Worm (Caenorhabditis elegans) whole organism, mixed stage, embryonic: ENCODE results near the gene ceh-37.

ENCODE experiments used
- M03D4.4 ChIP-seq: sonication (generic microtip); optimal IDR thresholded peaks from 2 replicates; lab custom pipeline; 2017; ENCODE audit warnings: mild to moderate bottlenecking, missing genetic modification characterization, missing compliant biosample characterization
- bed-3 ChIP-seq: fragments of 200-800 bp; sonication (Bioruptor generic); optimal IDR thresholded peaks from 3 replicates; lab custom pipeline; 2018; ENCODE audit warnings: mild to moderate bottlenecking, missing genetic modification characterization, moderate library complexity, missing compliant biosample characterization
- blmp-1 ChIP-seq: fragments of 150-350 bp; optimal IDR thresholded peaks from 2 replicates; lab custom pipeline; 2014; ENCODE audit warnings: missing biosample characterization, missing genetic modification characterization
- ceh-39 ChIP-seq: fragments of 150-350 bp; optimal IDR thresholded peaks from 2 replicates; lab custom pipeline; 2014; ENCODE audit warnings: missing biosample characterization, missing genetic modification characterization
- ceh-43 ChIP-seq: fragments of 200-800 bp; sonication (Bioruptor generic); optimal IDR thresholded peaks from 2 replicates; lab custom pipeline; 2018; ENCODE audit warnings: mild to moderate bottlenecking, missing genetic modification characterization, moderate library complexity, missing compliant biosample characterization
- ceh-83 ChIP-seq: fragments of 200-800 bp; sonication (Bioruptor generic); optimal IDR thresholded peaks from 2 replicates; lab custom pipeline; 2018; ENCODE audit warnings: mild to moderate bottlenecking, missing genetic modification characterization, missing compliant biosample characterization
- ces-1 ChIP-seq: fragments of 150-350 bp; optimal IDR thresholded peaks from 2 replicates; lab custom pipeline; 2014; ENCODE audit warnings: missing biosample characterization, missing genetic modification reagents, missing genetic modification characterization
- cnd-1 ChIP-seq: fragments of 200-800 bp; sonication (Bioruptor generic); optimal IDR thresholded peaks from 2 replicates; lab custom pipeline; 2018; ENCODE audit warnings: mild to moderate bottlenecking, missing genetic modification characterization, missing compliant biosample characterization
- drap-1 ChIP-seq: fragments of 200-800 bp; sonication (Bioruptor generic); optimal IDR thresholded peaks from 3 replicates; lab custom pipeline; 2018; ENCODE audit warnings: mild to moderate bottlenecking, missing genetic modification characterization, missing compliant biosample characterization
- elt-1 ChIP-seq: sonication (generic microtip); optimal IDR thresholded peaks from 2 replicates; lab custom pipeline; 2017; ENCODE audit warnings: missing genetic modification characterization, mild to moderate bottlenecking, missing compliant biosample characterization, antibody characterized with exemption, moderate library complexity, borderline replicate concordance; ENCODE audit not compliant: insufficient read depth
- elt-3 ChIP-seq: fragments of 150-350 bp; optimal IDR thresholded peaks from 2 replicates; lab custom pipeline; 2014; ENCODE audit warnings: missing biosample characterization, missing genetic modification characterization
- flh-1 ChIP-seq: fragments of 200-800 bp; sonication (Bioruptor generic); optimal IDR thresholded peaks from 2 replicates; lab custom pipeline; 2018; ENCODE audit warnings: mild to moderate bottlenecking, missing genetic modification characterization, moderate library complexity, missing compliant biosample characterization
- ham-2 ChIP-seq: fragments of 200-800 bp; sonication (Bioruptor generic); optimal IDR thresholded peaks from 2 replicates; lab custom pipeline; 2018; ENCODE audit warnings: mild to moderate bottlenecking, missing genetic modification characterization, missing compliant biosample characterization
- hlh-1 ChIP-seq: fragments of 150-350 bp; optimal IDR thresholded peaks from 2 replicates; lab custom pipeline; 2014; ENCODE audit warnings: missing biosample characterization, missing genetic modification reagents, missing genetic modification characterization
- lin-13 ChIP-seq: fragments of 150-350 bp; optimal IDR thresholded peaks from 2 replicates; lab custom pipeline; 2014; ENCODE audit warnings: missing biosample characterization, missing genetic modification characterization
- lin-32 ChIP-seq: fragments of 200-800 bp; sonication (Bioruptor generic); optimal IDR thresholded peaks from 2 replicates; lab custom pipeline; 2018; ENCODE audit warnings: mild to moderate bottlenecking, missing genetic modification characterization, missing compliant biosample characterization
- lsy-2 ChIP-seq: fragments of 150-350 bp; optimal IDR thresholded peaks from 2 replicates; lab custom pipeline; 2014; ENCODE audit warnings: missing biosample characterization, missing genetic modification characterization
- mab-5 ChIP-seq: fragments of 150-350 bp; optimal IDR thresholded peaks from 2 replicates; lab custom pipeline; 2014; ENCODE audit warnings: missing biosample characterization, missing genetic modification characterization
- mep-1 ChIP-seq: fragments of 150-350 bp; optimal IDR thresholded peaks from 2 replicates; lab custom pipeline; 2017; ENCODE audit warnings: missing biosample characterization, missing genetic modification reagents, missing genetic modification characterization, inconsistent platforms
- mls-2 ChIP-seq: sonication (generic microtip); optimal IDR thresholded peaks from 2 replicates; lab custom pipeline; 2016; ENCODE audit warnings: mild to moderate bottlenecking, missing genetic modification characterization, moderate library complexity, missing compliant biosample characterization
- nhr-12 ChIP-seq: fragments of 150-350 bp; optimal IDR thresholded peaks from 2 replicates; lab custom pipeline; 2014; ENCODE audit warnings: missing biosample characterization, missing genetic modification characterization
- nhr-2 ChIP-seq: fragments of 150-350 bp; optimal IDR thresholded peaks from 2 replicates; lab custom pipeline; 2014; ENCODE audit warnings: missing biosample characterization, missing genetic modification characterization
- nhr-237 ChIP-seq: fragments of 150-350 bp; optimal IDR thresholded peaks from 2 replicates; lab custom pipeline; 2014; ENCODE audit warnings: missing biosample characterization, missing genetic modification characterization
- nhr-28 ChIP-seq: fragments of 150-350 bp; optimal IDR thresholded peaks from 2 replicates; lab custom pipeline; 2014; ENCODE audit warnings: missing biosample characterization, missing genetic modification characterization
- pha-4 ChIP-seq: fragments of 150-350 bp; optimal IDR thresholded peaks from 2 replicates; lab custom pipeline; 2018; ENCODE audit warnings: missing biosample characterization, missing genetic modification reagents, missing genetic modification characterization
- sem-2 ChIP-seq: fragments of 200-800 bp; sonication (Bioruptor generic); optimal IDR thresholded peaks from 2 replicates; lab custom pipeline; 2018; ENCODE audit warnings: mild to moderate bottlenecking, missing genetic modification characterization, missing compliant biosample characterization
- snpc-4 ChIP-seq: fragments of 150-350 bp; optimal IDR thresholded peaks from 2 replicates; lab custom pipeline; 2014; ENCODE audit warnings: missing biosample characterization, missing genetic modification characterization
- sptf-1 ChIP-seq: sonication (generic microtip); optimal IDR thresholded peaks from 2 replicates; lab custom pipeline; 2017; ENCODE audit warnings: mild to moderate bottlenecking, missing genetic modification characterization, moderate library complexity, missing compliant biosample characterization
- tbx-8 ChIP-seq: fragments of 200-800 bp; sonication (Bioruptor generic); optimal IDR thresholded peaks from 2 replicates; lab custom pipeline; 2018; ENCODE audit warnings: mild to moderate bottlenecking, missing genetic modification characterization, moderate library complexity, missing compliant biosample characterization
- unc-120 ChIP-seq: sonication (generic microtip); optimal IDR thresholded peaks from 2 replicates; lab custom pipeline; 2017; ENCODE audit warnings: missing genetic modification characterization, missing compliant biosample characterization; ENCODE audit not compliant: poor library complexity, severe bottlenecking
- unc-39 ChIP-seq: fragments of 150-350 bp; optimal IDR thresholded peaks from 2 replicates; lab custom pipeline; 2014; ENCODE audit warnings: missing biosample characterization, missing genetic modification characterization
- unc-62 ChIP-seq: fragments of 150-350 bp; optimal IDR thresholded peaks from 2 replicates; lab custom pipeline; 2014; ENCODE audit warnings: missing biosample characterization, missing genetic modification reagents, missing genetic modification characterization
- ztf-11 ChIP-seq: fragments of 150-350 bp; optimal IDR thresholded peaks from 2 replicates; lab custom pipeline; 2014; ENCODE audit warnings: missing biosample characterization, missing genetic modification characterization

The ceh-37 gene

ce11 chrX:14207942-14208341 lies at the start of gene ceh-37:
ceh-37 (minus strand) TSS chrX:14208000.
- TF ChIP-seq ceh-39 (no peak), ham-2 (no peak), unc-120 (tag; lab: Kevin White, UChicago) (no peak), lin-32 (GFP tag; lab: Kevin White, UChicago) (no peak), hlh-1 (tag; lab: Kevin White, UChicago) (no peak), nhr-28 (tag; lab: Kevin White, UChicago) (no peak)
- TF ChIP-seq, all 35 proteins: peak for 0

DNA sequence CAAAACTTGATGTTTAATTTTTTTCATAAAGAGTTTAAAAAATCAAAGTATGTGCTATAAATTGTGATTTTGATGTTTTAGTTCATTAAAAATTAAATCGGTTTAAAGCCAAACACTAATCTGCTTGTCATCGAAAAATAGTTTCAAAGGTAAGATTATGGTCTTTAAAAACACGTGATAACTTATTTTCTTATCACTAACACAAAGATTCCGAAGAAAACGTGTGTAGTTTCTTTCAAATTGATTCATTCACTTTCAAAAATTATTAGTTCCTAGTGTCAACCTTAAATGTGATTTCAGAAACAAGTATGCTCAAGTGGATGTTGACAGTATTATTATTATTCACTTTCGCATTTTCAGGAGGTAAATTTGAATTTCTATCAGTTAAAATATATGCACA lies 48.2 kb upstream of the ceh-37 start, which contains the start of gene E02H4.7:
E02H4.7 (plus strand) TSS at position 301 of the 400 bp plus-strand sequence.
- TF ChIP-seq ces-1 (GFP tag; lab: Kevin White, UChicago) = no peak
- TF ChIP-seq cnd-1 (tag; lab: Kevin White, UChicago) = no peak
- no peak for TF ChIP-seq drap-1
- TF ChIP-seq ceh-83 (GFP tag; lab: Kevin White, UChicago) = no peak
- TF ChIP-seq nhr-237 (tag; lab: Kevin White, UChicago) = no peak
- no peak for TF ChIP-seq ceh-43 (GFP tag; lab: Kevin White, UChicago)
- TF ChIP-seq ztf-11 = no peak
- no peak for TF ChIP-seq mab-5 (tag; lab: Kevin White, UChicago)
- no peak for TF ChIP-seq pha-4 (tag; lab: Kevin White, UChicago)
- TF ChIP-seq unc-120 (tag; lab: Kevin White, UChicago) = no peak
- no peak for TF ChIP-seq tbx-8 (GFP tag; lab: Kevin White, UChicago)
- TF ChIP-seq blmp-1 (tag; lab: Kevin White, UChicago) = no peak
- no peak for TF ChIP-seq sptf-1 (tag; lab: Kevin White, UChicago)
- no peak for TF ChIP-seq unc-39 (tag; lab: Kevin White, UChicago)

ce11 chrX:14255031-14255430 lies 47.2 kb upstream of the ceh-37 start, which contains the start of gene E02H4.5:
E02H4.5 (minus strand) TSS chrX:14255131.
- TF ChIP-seq mep-1 (no peak), lsy-2 (no peak), cnd-1 (tag; lab: Kevin White, UChicago) (no peak), pha-4 (tag; lab: Kevin White, UChicago) (no peak), nhr-2 (no peak), elt-3 (tag; lab: Kevin White, UChicago) (no peak), mls-2 (tag; lab: Kevin White, UChicago) (no peak), drap-1 (no peak), blmp-1 (tag; lab: Kevin White, UChicago) (no peak), hlh-1 (tag; lab: Kevin White, UChicago) (no peak), snpc-4 (tag; lab: Kevin White, UChicago) (no peak), lin-32 (GFP tag; lab: Kevin White, UChicago) (no peak)

DNA sequence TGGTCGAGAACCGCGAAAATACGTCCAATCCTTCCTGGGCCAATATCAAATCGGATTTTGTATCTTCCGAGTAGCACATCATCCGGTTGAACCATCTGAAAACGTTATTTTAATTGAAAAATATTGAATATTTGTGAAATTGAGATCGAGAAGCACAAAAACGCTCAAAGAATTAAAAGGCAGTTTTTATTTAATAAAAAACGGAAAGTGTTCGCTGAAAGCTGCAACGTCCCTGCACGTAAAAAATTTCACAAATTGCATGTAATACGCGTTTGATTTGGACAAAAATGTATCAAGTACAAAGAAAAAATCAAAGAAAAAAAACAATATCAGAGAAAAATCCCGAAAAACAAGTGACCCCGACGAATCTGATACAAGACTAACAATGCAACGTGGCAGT lies 44.2 kb upstream of the ceh-37 start, which contains the start of gene E02H4.6:
E02H4.6 (minus strand) TSS at position 101 of the 400 bp plus-strand sequence.
- TF ChIP-seq tbx-8 (GFP tag; lab: Kevin White, UChicago) (no peak), nhr-28 (tag; lab: Kevin White, UChicago) (no peak), nhr-2 (no peak), nhr-12 (tag; lab: Kevin White, UChicago) (no peak), ceh-43 (GFP tag; lab: Kevin White, UChicago) (no peak), sem-2 (GFP tag; lab: Kevin White, UChicago) (no peak), unc-62 (GFP tag; lab: Kevin White, UChicago) (no peak), M03D4.4 (no peak), elt-1 (tag; lab: Kevin White, UChicago) (no peak), sptf-1 (tag; lab: Kevin White, UChicago) (no peak), drap-1 (no peak), unc-39 (tag; lab: Kevin White, UChicago) (no peak), lin-13 (tag; lab: Kevin White, UChicago) (no peak), flh-1 (GFP tag; lab: Kevin White, UChicago) (no peak), lsy-2 (no peak), bed-3 (GFP tag; lab: Kevin White, UChicago) (no peak)
